Fruit fly (Drosophila melanogaster) whole organism, prepupa: ENCODE data around the gene CG43672.

ENCODE experiments used
- CG6792 ChIP-seq: fragments of 200-800 bp; sonication (Bioruptor generic); optimal IDR thresholded peaks from 3 replicates; lab custom pipeline; 2016; ENCODE audit warnings: missing biosample characterization, missing genetic modification characterization
- Ets21C ChIP-seq: fragments of 200-800 bp; sonication (Bioruptor generic); optimal IDR thresholded peaks from 3 replicates; lab custom pipeline; 2016; ENCODE audit warnings: missing biosample characterization, missing genetic modification characterization
- Gug ChIP-seq: fragments of 200-800 bp; sonication (Bioruptor generic); IDR thresholded peaks from 2 replicates; pipeline ENCODE4 v1.3.6; 2022; ENCODE audit warnings: missing biosample characterization, missing genetic modification characterization
- net ChIP-seq: fragments of 200-800 bp; sonication (Bioruptor generic); optimal IDR thresholded peaks from 3 replicates; lab custom pipeline; 2016; ENCODE audit warnings: missing biosample characterization, missing genetic modification characterization

DNA sequence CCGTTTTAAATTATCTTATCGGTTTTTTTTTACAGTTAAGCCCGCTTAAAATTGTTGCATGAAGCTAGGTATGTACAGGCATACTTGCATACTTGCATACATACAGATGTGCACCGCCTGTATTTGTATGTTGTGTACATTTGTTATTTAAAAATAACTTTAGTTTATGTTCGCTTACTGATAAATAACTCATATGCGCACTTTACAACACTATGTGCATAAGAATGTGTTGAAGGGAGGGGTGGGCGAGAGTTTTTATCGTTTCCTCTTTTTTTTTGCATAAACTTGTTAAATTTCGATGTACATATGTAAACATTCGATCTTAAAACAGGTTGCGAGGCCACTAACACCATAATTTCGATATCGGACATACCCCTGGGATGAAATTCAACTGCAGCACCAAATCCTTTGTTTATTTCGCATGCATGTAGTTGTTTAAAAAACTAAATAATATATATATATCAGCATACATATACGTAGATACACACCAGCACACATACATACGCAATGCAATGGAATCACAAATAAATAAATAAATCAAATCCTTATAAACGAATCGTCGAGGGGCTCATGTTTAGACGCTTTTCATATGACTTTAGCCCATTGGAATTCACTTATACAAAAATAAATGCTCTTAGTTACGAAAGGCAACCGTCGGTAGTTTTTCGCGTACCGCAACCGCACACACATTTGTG lies 12.9 kb upstream of the CG43672 start:
- TF ChIP-seq Gug (GFP tag; lab: Robert Waterston, UW) = no peak
- TF ChIP-seq net (GFP tag; lab: Kevin White, UChicago) = no peak
- TF ChIP-seq Ets21C (GFP tag; lab: Kevin White, UChicago) = no peak
- TF ChIP-seq CG6792 (GFP tag; lab: Kevin White, UChicago) = no peak
